Worm (Caenorhabditis elegans) whole organism, L2 larva: Measurements from ENCODE around the gene hum-5.
A peak's percentile ranks its signal among the peaks of the same experiment; 100 is the strongest.

Experiments used
- C34F6.9 ChIP-seq: fragments of 150-350 bp; optimal IDR thresholded peaks from 2 replicates; lab custom pipeline; 2014; ENCODE audit warnings: missing biosample characterization, missing genetic modification characterization
- F13H6.1 ChIP-seq: sonication (generic microtip); optimal IDR thresholded peaks from 2 replicates; lab custom pipeline; 2016; ENCODE audit warnings: missing genetic modification characterization, missing compliant biosample characterization
- Y55F3AM.14 ChIP-seq: fragments of 200-800 bp; sonication (Bioruptor generic); optimal IDR thresholded peaks from 2 replicates; lab custom pipeline; 2018; ENCODE audit warnings: mild to moderate bottlenecking, missing genetic modification characterization, missing compliant biosample characterization
- ZK546.5 ChIP-seq: sonication (generic microtip); optimal IDR thresholded peaks from 2 replicates; lab custom pipeline; 2017; ENCODE audit warnings: missing biosample characterization, missing genetic modification characterization
- aly-2 ChIP-seq: fragments of 150-350 bp; optimal IDR thresholded peaks from 2 replicates; lab custom pipeline; 2014; ENCODE audit warnings: missing biosample characterization, missing genetic modification characterization
- blmp-1 ChIP-seq: sonication (generic microtip); optimal IDR thresholded peaks from 2 replicates; lab custom pipeline; 2017; ENCODE audit warnings: missing genetic modification characterization, mild to moderate bottlenecking, missing compliant biosample characterization, antibody characterized with exemption, moderate library complexity; ENCODE audit not compliant: insufficient read depth
- ceh-16 ChIP-seq: fragments of 150-350 bp; optimal IDR thresholded peaks from 2 replicates; lab custom pipeline; 2014; ENCODE audit warnings: missing biosample characterization, missing genetic modification characterization
- ceh-82 ChIP-seq: fragments of 150-350 bp; optimal IDR thresholded peaks from 2 replicates; lab custom pipeline; 2014; ENCODE audit warnings: missing biosample characterization, missing genetic modification characterization
- crh-2 ChIP-seq: sonication (generic microtip); optimal IDR thresholded peaks from 2 replicates; lab custom pipeline; 2017; ENCODE audit warnings: missing biosample characterization, missing genetic modification characterization
- dmd-4 ChIP-seq: sonication (generic microtip); optimal IDR thresholded peaks from 2 replicates; lab custom pipeline; 2017; ENCODE audit warnings: missing biosample characterization, missing genetic modification characterization
- elt-1 ChIP-seq: fragments of 150-350 bp; optimal IDR thresholded peaks from 2 replicates; lab custom pipeline; 2014; ENCODE audit warnings: missing biosample characterization, missing genetic modification characterization
- elt-3 ChIP-seq: sonication (generic microtip); optimal IDR thresholded peaks from 2 replicates; lab custom pipeline; 2017; ENCODE audit warnings: missing biosample characterization, missing genetic modification characterization
- fos-1 ChIP-seq: fragments of 150-350 bp; optimal IDR thresholded peaks from 2 replicates; lab custom pipeline; 2014; ENCODE audit warnings: missing biosample characterization, missing genetic modification characterization
- gmeb-1 ChIP-seq: fragments of 150-350 bp; optimal IDR thresholded peaks from 2 replicates; lab custom pipeline; 2014; ENCODE audit warnings: missing biosample characterization, missing genetic modification characterization
- lin-11 ChIP-seq: fragments of 150-350 bp; sonication (generic microtip); optimal IDR thresholded peaks from 2 replicates; lab custom pipeline; 2014; ENCODE audit warnings: missing biosample characterization, missing genetic modification characterization, inconsistent platforms, mixed read lengths
- lin-13 ChIP-seq: fragments of 150-350 bp; optimal IDR thresholded peaks from 2 replicates; lab custom pipeline; 2014; ENCODE audit warnings: missing biosample characterization, missing genetic modification reagents, missing genetic modification characterization
- lin-39 ChIP-seq: fragments of 150-350 bp; optimal IDR thresholded peaks from 2 replicates; lab custom pipeline; 2014; ENCODE audit warnings: missing biosample characterization, missing genetic modification reagents, missing genetic modification characterization
- lsy-2 ChIP-seq, 2 experiments: fragments of 150-350 bp in 1 of 2; sonication (generic microtip) in 1 of 2; optimal IDR thresholded peaks; 2 replicates each; lab custom pipeline; 2014 to 2017; ENCODE audit warnings: missing biosample characterization in 2 of 2, missing genetic modification characterization in 2 of 2
- mbf-1 ChIP-seq: sonication (generic microtip); optimal IDR thresholded peaks from 2 replicates; lab custom pipeline; 2017; ENCODE audit warnings: missing biosample characterization, missing genetic modification characterization
- mdl-1 ChIP-seq, 2 experiments: fragments of 150-350 bp in 1 of 2; sonication (generic microtip) in 1 of 2; optimal IDR thresholded peaks; 2 replicates each; lab custom pipeline; 2017; ENCODE audit warnings: missing biosample characterization in 2 of 2, missing genetic modification characterization in 2 of 2
- nhr-10 ChIP-seq: sonication (generic microtip); optimal IDR thresholded peaks from 2 replicates; lab custom pipeline; 2017; ENCODE audit warnings: missing biosample characterization, missing genetic modification characterization
- nhr-12 ChIP-seq: fragments of 150-350 bp; optimal IDR thresholded peaks from 2 replicates; lab custom pipeline; 2014; ENCODE audit warnings: missing biosample characterization, missing genetic modification characterization
- nhr-129 ChIP-seq: fragments of 150-350 bp; optimal IDR thresholded peaks from 2 replicates; lab custom pipeline; 2014; ENCODE audit warnings: missing biosample characterization, missing genetic modification characterization
- nhr-23 ChIP-seq: fragments of 150-350 bp; optimal IDR thresholded peaks from 2 replicates; lab custom pipeline; 2014; ENCODE audit warnings: missing biosample characterization, missing genetic modification reagents, missing genetic modification characterization
- nhr-237 ChIP-seq: fragments of 150-350 bp; optimal IDR thresholded peaks from 2 replicates; lab custom pipeline; 2014; ENCODE audit warnings: missing biosample characterization, missing genetic modification characterization
- nhr-25 ChIP-seq: fragments of 150-350 bp; sonication (generic microtip); optimal IDR thresholded peaks from 3 replicates; lab custom pipeline; 2014; ENCODE audit warnings: missing biosample characterization, missing genetic modification characterization
- nhr-6 ChIP-seq: fragments of 150-350 bp; optimal IDR thresholded peaks from 2 replicates; lab custom pipeline; 2014; ENCODE audit warnings: missing biosample characterization, missing genetic modification characterization
- nhr-77 ChIP-seq: fragments of 150-350 bp; optimal IDR thresholded peaks from 2 replicates; lab custom pipeline; 2014; ENCODE audit warnings: missing biosample characterization, missing genetic modification characterization
- peb-1 ChIP-seq: fragments of 150-350 bp; optimal IDR thresholded peaks from 2 replicates; lab custom pipeline; 2014; ENCODE audit warnings: missing biosample characterization, missing genetic modification characterization
- sem-4 ChIP-seq: fragments of 150-350 bp; optimal IDR thresholded peaks from 2 replicates; lab custom pipeline; 2014; ENCODE audit warnings: missing biosample characterization, missing genetic modification reagents, missing genetic modification characterization
- skn-1 ChIP-seq: sonication (generic microtip); optimal IDR thresholded peaks from 2 replicates; lab custom pipeline; 2017; ENCODE audit warnings: missing biosample characterization, missing genetic modification characterization
- sma-3 ChIP-seq: sonication (generic microtip); optimal IDR thresholded peaks from 2 replicates; lab custom pipeline; 2016; ENCODE audit warnings: missing genetic modification reagents, missing genetic modification characterization, missing compliant biosample characterization
- sma-9 ChIP-seq, 2 experiments: fragments of 150-350 bp in 1 of 2; sonication (generic microtip) in 1 of 2; optimal IDR thresholded peaks; 2 replicates each; lab custom pipeline; 2014 to 2016; ENCODE audit warnings: missing genetic modification characterization in 2 of 2, mild to moderate bottlenecking in 1 of 2, missing biosample characterization in 1 of 2, missing compliant biosample characterization in 1 of 2, missing genetic modification reagents in 1 of 2, moderate library complexity in 1 of 2
- unc-39 ChIP-seq: fragments of 150-350 bp; optimal IDR thresholded peaks from 2 replicates; lab custom pipeline; 2014; ENCODE audit warnings: missing biosample characterization, missing genetic modification characterization
- unc-55 ChIP-seq: fragments of 150-350 bp; sonication (generic microtip); optimal IDR thresholded peaks from 3 replicates; lab custom pipeline; 2014; ENCODE audit warnings: missing biosample characterization, missing genetic modification reagents, missing genetic modification characterization
- unc-62 ChIP-seq: fragments of 150-350 bp; optimal IDR thresholded peaks from 2 replicates; lab custom pipeline; 2014; ENCODE audit warnings: missing biosample characterization, missing genetic modification reagents, missing genetic modification characterization
- zag-1 ChIP-seq: fragments of 150-350 bp; optimal IDR thresholded peaks from 2 replicates; lab custom pipeline; 2014; ENCODE audit warnings: missing biosample characterization, missing genetic modification characterization
- ztf-4 ChIP-seq: fragments of 150-350 bp; optimal IDR thresholded peaks from 2 replicates; lab custom pipeline; 2014; ENCODE audit warnings: missing biosample characterization, missing genetic modification characterization

Gene hum-5

ce11 chrIII:3987759-3988158 is 48.9 kb downstream of the hum-5 start, which contains the start of gene C36E8.6:
C36E8.6 (plus strand) TSS chrIII:3988059.
- no peak for TF ChIP-seq mbf-1 (tag; lab: Kevin White, UChicago)
- TF ChIP-seq zag-1: no peak

- no peak for TF ChIP-seq blmp-1 (tag; lab: Kevin White, UChicago)
- TF ChIP-seq peb-1: no peak
- TF ChIP-seq lsy-2 (tag; optimal IDR thresholded peaks at IDR 0.05; lab: Kevin White, UChicago): no peak
- no peak for TF ChIP-seq dmd-4
- TF ChIP-seq skn-1 (tag; lab: Kevin White, UChicago): no peak
- TF ChIP-seq nhr-77 (tag; lab: Kevin White, UChicago): no peak
- no peak for TF ChIP-seq unc-62 (GFP tag; lab: Kevin White, UChicago)
- TF ChIP-seq crh-2 (tag; lab: Kevin White, UChicago): no peak
Observed at ce11 chrIII:3986368-3986767, 50.3 kb downstream of the hum-5 start, which contains the start of gene Y1A5A.1. Y1A5A.1 (minus strand) TSS chrIII:3986661.

ce11 chrIII:3984049-3984484 is 52.6 kb downstream of the hum-5 start:
- TF ChIP-seq fos-1 (tag; lab: Kevin White, UChicago): peak; percentile 0
- TF ChIP-seq Y55F3AM.14: peak; percentile 14
- peak; percentile 12 for TF ChIP-seq sma-9 (GFP tag; optimal IDR thresholded peaks at IDR 0.05; lab: Kevin White, UChicago)
- no peak for TF ChIP-seq sma-9 (tag; optimal IDR thresholded peaks at IDR 0.05; lab: Kevin White, UChicago)
- no peak for TF ChIP-seq nhr-23 (tag; lab: Kevin White, UChicago)
- no peak for TF ChIP-seq dmd-4
- TF ChIP-seq crh-2 (tag; lab: Kevin White, UChicago): no peak
- peak in 1 of 2 experiments; percentile 35 for TF ChIP-seq mdl-1 (tag; optimal IDR thresholded peaks at IDR 0.05; lab: Kevin White, UChicago)
- TF ChIP-seq C34F6.9 (tag; lab: Kevin White, UChicago): peak; percentile 8
- peak; percentile 45 for TF ChIP-seq nhr-129
- peak; percentile 13 for TF ChIP-seq lin-11
- TF ChIP-seq lsy-2 (tag; optimal IDR thresholded peaks at IDR 0.05; lab: Kevin White, UChicago): peak in 1 of 2 experiments; percentile 34
- TF ChIP-seq F13H6.1 (tag; lab: Kevin White, UChicago): peak; percentile 82

ce11 chrIII:3979980-3980631 is 56.5 kb downstream of the hum-5 start:
- TF ChIP-seq ZK546.5 (tag; lab: Kevin White, UChicago) (no peak), unc-62 (GFP tag; lab: Kevin White, UChicago) (no peak), nhr-10 (tag; lab: Kevin White, UChicago) (no peak), sma-3 (GFP tag; lab: Kevin White, UChicago) (peak; percentile 41), ceh-82 (tag; lab: Kevin White, UChicago) (no peak), nhr-129 (peak; percentile 55), unc-39 (tag; lab: Kevin White, UChicago) (no peak), nhr-25 (peak; percentile 62), gmeb-1 (tag; lab: Kevin White, UChicago) (peak; percentile 17), dmd-4 (no peak), lin-13 (GFP tag; lab: Kevin White, UChicago) (peak; percentile 38), elt-3 (tag; lab: Kevin White, UChicago) (no peak), nhr-237 (tag; lab: Kevin White, UChicago) (no peak), lsy-2 (tag; optimal IDR thresholded peaks at IDR 0.05; lab: Kevin White, UChicago) (peak; percentile 33 to 48), unc-55 (GFP tag; lab: Kevin White, UChicago) (peak; percentile 69), ztf-4 (tag; lab: Kevin White, UChicago) (peak; percentile 27), aly-2 (tag; lab: Kevin White, UChicago) (no peak), crh-2 (tag; lab: Kevin White, UChicago) (peak; percentile 71), nhr-77 (tag; lab: Kevin White, UChicago) (no peak), Y55F3AM.14 (no peak), F13H6.1 (tag; lab: Kevin White, UChicago) (peak; percentile 89), zag-1 (no peak), elt-1 (tag; lab: Kevin White, UChicago) (no peak), ceh-16 (no peak), nhr-6 (tag; lab: Kevin White, UChicago) (no peak), C34F6.9 (tag; lab: Kevin White, UChicago) (peak; percentile 64), sma-9 (GFP tag; optimal IDR thresholded peaks at IDR 0.05; lab: Kevin White, UChicago) (peak; percentile 54), sma-9 (tag; optimal IDR thresholded peaks at IDR 0.05; lab: Kevin White, UChicago) (no peak), fos-1 (tag; lab: Kevin White, UChicago) (peak; percentile 14), blmp-1 (tag; lab: Kevin White, UChicago) (no peak), mdl-1 (tag; optimal IDR thresholded peaks at IDR 0.05; lab: Kevin White, UChicago) (peak; percentile 25 to 45), lin-39 (tag; lab: Kevin White, UChicago) (no peak), nhr-12 (tag; lab: Kevin White, UChicago) (no peak), sem-4 (peak; percentile 65)
